Fruit fly (Drosophila melanogaster): Measurements from ENCODE around the gene CG5645.

The CG5645 gene

dm6 chr3L:12096799-12097662, 39.5 kb downstream of the CG5645 start (continued):
- TF ChIP-seq CG10565 (GFP tag; optimal IDR thresholded peaks at IDR 0.05): no peak
- peak; percentile 58 for TF ChIP-seq CG9727 (GFP tag; optimal IDR thresholded peaks at IDR 0.05)
- peak; percentile 74 for TF ChIP-seq sens (GFP tag)
- no peak for TF ChIP-seq CG10654 (GFP tag; optimal IDR thresholded peaks at IDR 0.05)
- TF ChIP-seq CG11247 (GFP tag; IDR thresholded peaks at IDR 0.05): no peak
- TF ChIP-seq gem (tag; optimal IDR thresholded peaks at IDR 0.05): peak; percentile 60
- TF ChIP-seq dmrt11E (tag; optimal IDR thresholded peaks at IDR 0.05): peak; percentile 59
- no peak for TF ChIP-seq eve (GFP tag; optimal IDR thresholded peaks at IDR 0.05)
- TF ChIP-seq CG15011 (GFP tag; optimal IDR thresholded peaks at IDR 0.05): no peak
- TF ChIP-seq ewg (GFP tag; optimal IDR thresholded peaks at IDR 0.05): no peak
- peak; percentile 20 for TF ChIP-seq CG2678 (tag; optimal IDR thresholded peaks at IDR 0.05)
- no peak for TF ChIP-seq Mrtf (GFP tag; IDR thresholded peaks at IDR 0.05)
- 0 out of 2 replicates have a peak, but pooled peaks have one; percentile 13 for TF ChIP-seq Rfx (GFP tag; IDR thresholded peaks at IDR 0.05)
- TF ChIP-seq CG1024 (GFP tag; IDR thresholded peaks at IDR 0.05): no peak
- no peak for TF ChIP-seq CG10274 (GFP tag; optimal IDR thresholded peaks at IDR 0.05)
- TF ChIP-seq kah (GFP tag; optimal IDR thresholded peaks at IDR 0.05): no peak
- no peak for TF ChIP-seq cwo (GFP tag; optimal IDR thresholded peaks at IDR 0.05)
- TF ChIP-seq Sox102F (GFP tag; optimal IDR thresholded peaks at IDR 0.05): peak; percentile 52
- no peak for TF ChIP-seq CG13894 (tag; optimal IDR thresholded peaks at IDR 0.05)
- no peak for TF ChIP-seq ken (GFP tag; IDR thresholded peaks at IDR 0.05)
- TF ChIP-seq stwl (tag; optimal IDR thresholded peaks at IDR 0.05): no peak
- no peak for TF ChIP-seq Lhr (GFP tag; optimal IDR thresholded peaks at IDR 0.05)
- TF ChIP-seq CG10209 (GFP tag; optimal IDR thresholded peaks at IDR 0.05): peak; percentile 22
- no peak for TF ChIP-seq CG6683 (GFP tag; optimal IDR thresholded peaks at IDR 0.05)
- TF ChIP-seq repo (GFP tag; optimal IDR thresholded peaks at IDR 0.05): no peak
- peak; percentile 62 for TF ChIP-seq CG11504 (tag; optimal IDR thresholded peaks at IDR 0.05)
- peak; percentile 54 for TF ChIP-seq phol (tag; optimal IDR thresholded peaks at IDR 0.05)
- TF ChIP-seq HLH4C (GFP tag; IDR thresholded peaks at IDR 0.05; ENCODE audit: partially characterized antibody): no peak
- peak; percentile 34 for TF ChIP-seq CG12391 (tag; optimal IDR thresholded peaks at IDR 0.05)
- no peak for TF ChIP-seq MBD-R2 (GFP tag; IDR thresholded peaks at IDR 0.05)
- TF ChIP-seq E2f2 (GFP tag; IDR thresholded peaks at IDR 0.05): peak; percentile 30; the same call in 1 of the 2 replicates
- TF ChIP-seq Oaz (GFP tag; IDR thresholded peaks at IDR 0.05): no peak
- TF ChIP-seq lab (GFP tag; optimal IDR thresholded peaks at IDR 0.05): peak; percentile 31
- no peak for TF ChIP-seq jumu (GFP tag; optimal IDR thresholded peaks at IDR 0.05)
- no peak for TF ChIP-seq CG12659 (GFP tag; optimal IDR thresholded peaks at IDR 0.05)
- peak; percentile 47; the same call in 1 of the 2 replicates for TF ChIP-seq CG31441 (GFP tag; IDR thresholded peaks at IDR 0.05)
- peak; percentile 41 for TF ChIP-seq CG8388 (GFP tag; optimal IDR thresholded peaks at IDR 0.05)
- no peak; the same call in 1 of the 2 replicates for TF ChIP-seq E2f1 (GFP tag; IDR thresholded peaks at IDR 0.05)
- peak; percentile 11 for TF ChIP-seq CG13775 (GFP tag; optimal IDR thresholded peaks at IDR 0.05)
- TF ChIP-seq Opbp (GFP tag; IDR thresholded peaks at IDR 0.05; ENCODE audit: partially characterized antibody): no peak
- no peak for TF ChIP-seq CG17568 (GFP tag; optimal IDR thresholded peaks at IDR 0.05)
- TF ChIP-seq Max (GFP tag; optimal IDR thresholded peaks at IDR 0.05): no peak
- TF ChIP-seq CG9437 (GFP tag; optimal IDR thresholded peaks at IDR 0.05): no peak
- peak; percentile 49 for TF ChIP-seq nom (GFP tag; optimal IDR thresholded peaks at IDR 0.05)
- peak; percentile 29 for TF ChIP-seq nmo (GFP tag; optimal IDR thresholded peaks at IDR 0.05)
- no peak for TF ChIP-seq fd102C (GFP tag; optimal IDR thresholded peaks at IDR 0.05)
- peak; percentile 42 for TF ChIP-seq CoRest (tag; optimal IDR thresholded peaks at IDR 0.05)
- no peak for TF ChIP-seq Hmr (GFP tag; optimal IDR thresholded peaks at IDR 0.05)
